Fruit fly (Drosophila melanogaster): ENCODE measurements around the gene CG14227.

CG14227 gene

dm6 chrX:19667444-19668104 lies 21.2 kb downstream of the CG14227 start:
- TF ChIP-seq Vsx2 (GFP tag; optimal IDR thresholded peaks at IDR 0.05; ENCODE audit: partially characterized antibody) (peak; percentile 41), ey (GFP tag; optimal IDR thresholded peaks at IDR 0.05) (no peak)

dm6 chrX:19666991-19667409 lies 21.7 kb downstream of the CG14227 start, which contains the start of gene Zw:
Zw (plus strand) TSS chrX:19667252.
- peak; percentile 71 for TF ChIP-seq HLH106 (tag; optimal IDR thresholded peaks at IDR 0.05)
- peak; percentile 72 for TF ChIP-seq rgr (GFP tag; optimal IDR thresholded peaks at IDR 0.05)
- TF ChIP-seq Sp1 (GFP tag; optimal IDR thresholded peaks at IDR 0.05) = peak; percentile 51
- peak; percentile 78 for TF ChIP-seq Hnf4 (GFP tag; optimal IDR thresholded peaks at IDR 0.05)
- no peak for TF ChIP-seq dsf (GFP tag; optimal IDR thresholded peaks at IDR 0.05; ENCODE audit: borderline replicate concordance)
- TF ChIP-seq h (GFP tag; optimal IDR thresholded peaks at IDR 0.05) = peak; percentile 75
- TF ChIP-seq Hr78 (GFP tag; optimal IDR thresholded peaks at IDR 0.05) = no peak
- peak; percentile 33 for TF ChIP-seq Mio (GFP tag; optimal IDR thresholded peaks at IDR 0.05)
- TF ChIP-seq fru (GFP tag; optimal IDR thresholded peaks at IDR 0.05) = peak; percentile 67
- peak; percentile 58 for TF ChIP-seq dmrt93B (GFP tag; optimal IDR thresholded peaks at IDR 0.05)
- TF ChIP-seq psq (GFP tag; optimal IDR thresholded peaks at IDR 0.05) = peak; percentile 47
- TF ChIP-seq Abd-B (GFP tag; optimal IDR thresholded peaks at IDR 0.05) = no peak
- peak; percentile 75 for TF ChIP-seq Hr83 (GFP tag; optimal IDR thresholded peaks at IDR 0.05; ENCODE audit: poor library complexity, severe bottlenecking)
- no peak for TF ChIP-seq pan (optimal IDR thresholded peaks at IDR 0.05)
- no peak for TF ChIP-seq GATAd (GFP tag; optimal IDR thresholded peaks at IDR 0.05)
- no peak for TF ChIP-seq CrebA (GFP tag; optimal IDR thresholded peaks at IDR 0.05; ENCODE audit: borderline replicate concordance)
- TF ChIP-seq ey (GFP tag; optimal IDR thresholded peaks at IDR 0.05) = peak; percentile 72
- TF ChIP-seq foxo (GFP tag; optimal IDR thresholded peaks at IDR 0.05) = peak in 1 of 2 experiments; percentile 71
- peak; percentile 67 for TF ChIP-seq woc (GFP tag; optimal IDR thresholded peaks at IDR 0.05)
- peak; percentile 48 for TF ChIP-seq CG9705 (GFP tag; optimal IDR thresholded peaks at IDR 0.05)
- TF ChIP-seq sv (GFP tag; optimal IDR thresholded peaks at IDR 0.05) = peak; percentile 3
- TF ChIP-seq OdsH (GFP tag; optimal IDR thresholded peaks at IDR 0.05) = peak; percentile 30
- TF ChIP-seq dl (GFP tag; optimal IDR thresholded peaks at IDR 0.05; ENCODE audit: insufficient read depth in 1 of 2, partially characterized antibody in 2 of 2) = no peak
- TF ChIP-seq br (GFP tag; optimal IDR thresholded peaks at IDR 0.05) = peak; percentile 46
- no peak for TF ChIP-seq Rel (GFP tag; optimal IDR thresholded peaks at IDR 0.05)
- TF ChIP-seq Rel (tag; optimal IDR thresholded peaks at IDR 0.05) = peak; percentile 42

DNA sequence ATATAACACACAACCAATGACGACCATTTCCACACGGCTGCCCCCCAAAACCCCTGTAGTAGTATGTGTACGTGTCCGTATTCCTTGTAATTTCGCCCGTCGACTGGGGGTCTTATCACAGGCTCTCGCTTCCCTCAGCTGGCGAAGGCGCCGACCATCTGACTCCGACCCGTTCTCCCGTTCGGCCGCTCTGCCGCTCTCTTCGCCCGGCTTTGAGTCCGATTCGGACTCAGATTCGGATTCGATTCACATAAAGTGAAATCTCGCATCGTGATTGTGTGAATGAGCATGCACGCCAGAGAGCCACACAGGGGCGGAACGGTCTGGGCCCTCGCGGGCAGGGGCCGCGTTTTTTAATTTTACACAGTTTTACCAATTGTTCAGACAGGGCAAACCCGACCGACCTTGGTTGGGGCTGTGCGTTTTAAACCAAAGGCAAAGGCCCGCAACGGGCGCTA lies 23.0 kb downstream of the CG14227 start:
- TF ChIP-seq foxo (GFP tag; optimal IDR thresholded peaks at IDR 0.05) (peak in 1 of 2 experiments; percentile 43), Abd-B (GFP tag; optimal IDR thresholded peaks at IDR 0.05) (no peak), OdsH (GFP tag; optimal IDR thresholded peaks at IDR 0.05) (no peak), N (GFP tag; optimal IDR thresholded peaks at IDR 0.05) (no peak), h (GFP tag; optimal IDR thresholded peaks at IDR 0.05) (peak; percentile 32), lola (GFP tag; optimal IDR thresholded peaks at IDR 0.05) (no peak), dl (GFP tag; optimal IDR thresholded peaks at IDR 0.05; ENCODE audit: insufficient read depth in 1 of 2, partially characterized antibody in 2 of 2) (no peak), Mio (GFP tag; optimal IDR thresholded peaks at IDR 0.05) (no peak), br (GFP tag; optimal IDR thresholded peaks at IDR 0.05) (peak; percentile 23), rgr (GFP tag; optimal IDR thresholded peaks at IDR 0.05) (peak; percentile 34), HLH106 (tag; optimal IDR thresholded peaks at IDR 0.05) (peak; percentile 48), Myc (optimal IDR thresholded peaks at IDR 0.05) (no peak), jim (GFP tag; optimal IDR thresholded peaks at IDR 0.05) (no peak), dsf (GFP tag; optimal IDR thresholded peaks at IDR 0.05; ENCODE audit: borderline replicate concordance) (no peak), dmrt93B (GFP tag; optimal IDR thresholded peaks at IDR 0.05) (peak; percentile 20), fru (GFP tag; optimal IDR thresholded peaks at IDR 0.05) (peak; percentile 37), Dif (GFP tag; optimal IDR thresholded peaks at IDR 0.05; ENCODE audit: partially characterized antibody) (peak; percentile 48), CG9705 (GFP tag; optimal IDR thresholded peaks at IDR 0.05) (peak; percentile 11), Sp1 (GFP tag; optimal IDR thresholded peaks at IDR 0.05) (peak; percentile 49), woc (GFP tag; optimal IDR thresholded peaks at IDR 0.05) (peak; percentile 53), sv (GFP tag; optimal IDR thresholded peaks at IDR 0.05) (no peak), Rel (GFP tag; optimal IDR thresholded peaks at IDR 0.05) (no peak), Rel (tag; optimal IDR thresholded peaks at IDR 0.05) (peak; percentile 30), ey (GFP tag; optimal IDR thresholded peaks at IDR 0.05) (peak; percentile 25)

All from whole organism, wandering third instar larva.